Worm (Caenorhabditis elegans): ENCODE data around the gene F22F4.9.
A peak's percentile ranks its signal among the peaks of the same experiment; 100 is the strongest.

F22F4.9 gene

ce11 chrX:5984581-5985039 lies 14.7 kb downstream of the F22F4.9 start, which contains the start of gene klp-13 (continued):
- TF ChIP-seq jun-1 (tag; optimal IDR thresholded peaks at IDR 0.05) (peak; percentile 68), ceh-28 (tag; optimal IDR thresholded peaks at IDR 0.05) (no peak), rbr-2 (tag; optimal IDR thresholded peaks at IDR 0.05) (peak; percentile 85), dpl-1 (GFP tag; optimal IDR thresholded peaks at IDR 0.05) (peak; percentile 88), ztf-11 (tag; optimal IDR thresholded peaks at IDR 0.05) (no peak), daf-19 (GFP tag; conservative IDR thresholded peaks at IDR 0.05) (no peak), duxl-1 (tag; optimal IDR thresholded peaks at IDR 0.05; ENCODE audit: poor library complexity) (peak; percentile 39), nhr-102 (tag; optimal IDR thresholded peaks at IDR 0.05) (no peak), ceh-82 (tag; optimal IDR thresholded peaks at IDR 0.05) (no peak), nhr-77 (tag; optimal IDR thresholded peaks at IDR 0.05) (peak; percentile 58), lin-39 (tag; optimal IDR thresholded peaks at IDR 0.05) (no peak), ZK337.2 (GFP tag; IDR thresholded peaks at IDR 0.05) (no peak), ceh-44 (GFP tag; IDR thresholded peaks at IDR 0.05) (no peak), php-3 (GFP tag; IDR thresholded peaks at IDR 0.05) (no peak), F37D6.2 (tag; optimal IDR thresholded peaks at IDR 0.05) (peak; percentile 84), tra-1 (GFP tag; IDR thresholded peaks at IDR 0.05) (no peak), nhr-237 (tag; optimal IDR thresholded peaks at IDR 0.05) (no peak), T20F7.1 (GFP tag; optimal IDR thresholded peaks at IDR 0.05) (no peak), fkh-10 (GFP tag; optimal IDR thresholded peaks at IDR 0.05) (peak; percentile 93), D1046.2 (GFP tag; IDR thresholded peaks at IDR 0.05) (no peak), nhr-48 (tag; optimal IDR thresholded peaks at IDR 0.05) (peak; percentile 64), nhr-41 (GFP tag; IDR thresholded peaks at IDR 0.05) (no peak), mxl-3 (GFP tag; optimal IDR thresholded peaks at IDR 0.05) (peak; percentile 97), Y5F2A.4 (GFP tag; optimal IDR thresholded peaks at IDR 0.05) (no peak), unc-62 (GFP tag; optimal IDR thresholded peaks at IDR 0.05 in 1 of 2) (peak in 1 of 2 experiments; percentile 84), unc-62 (tag; optimal IDR thresholded peaks at IDR 0.05) (no peak), mdl-1 (tag; optimal IDR thresholded peaks at IDR 0.05) (peak; percentile 12 to 92), lin-15B (tag; optimal IDR thresholded peaks at IDR 0.05) (no peak), ztf-7 (tag; optimal IDR thresholded peaks at IDR 0.05) (peak; percentile 44), daf-12 (tag; optimal IDR thresholded peaks at IDR 0.05) (no peak), nhr-76 (tag; optimal IDR thresholded peaks at IDR 0.05) (no peak), ama-1 (optimal IDR thresholded peaks at IDR 0.05) (no peak), egl-27 (tag; optimal IDR thresholded peaks at IDR 0.05) (no peak), spr-1 (tag; optimal IDR thresholded peaks at IDR 0.05) (no peak), pha-4 (GFP tag; IDR thresholded peaks at IDR 0.05) (peak; percentile 36; the same call in 1 of the 2 replicates), pha-4 (tag; optimal IDR thresholded peaks at IDR 0.05) (no peak), F26F4.8 (GFP tag; conservative IDR thresholded peaks at IDR 0.05) (0 out of 2 replicates have a peak, but pooled peaks have one; percentile 37), fos-1 (tag; optimal IDR thresholded peaks at IDR 0.05) (no peak), zfp-3 (GFP tag; conservative IDR thresholded peaks at IDR 0.05) (no peak), Y48G9A.11 (GFP tag; IDR thresholded peaks at IDR 0.05) (no peak), vab-7 (GFP tag; IDR thresholded peaks at IDR 0.05) (no peak; the same call in 1 of the 2 replicates), nhr-42 (GFP tag; IDR thresholded peaks at IDR 0.05) (peak; percentile 46; the same call in 1 of the 2 replicates), unc-39 (tag; optimal IDR thresholded peaks at IDR 0.05) (no peak), nhr-11 (tag; optimal IDR thresholded peaks at IDR 0.05) (peak; percentile 90), saeg-2 (GFP tag; IDR thresholded peaks at IDR 0.05) (0 out of 2 replicates have a peak, but pooled peaks have one; percentile 28), ces-1 (GFP tag; optimal IDR thresholded peaks at IDR 0.05) (no peak), T26A8.4 (GFP tag; IDR thresholded peaks at IDR 0.05) (peak; percentile 56; the same call in 1 of the 2 replicates), nhr-25 (tag; optimal IDR thresholded peaks at IDR 0.05; ENCODE audit: borderline replicate concordance, insufficient read depth) (peak; percentile 14), F10B5.3 (tag; optimal IDR thresholded peaks at IDR 0.05) (no peak), hmg-1.1 (GFP tag; IDR thresholded peaks at IDR 0.05) (peak; percentile 89), nhr-28 (tag; optimal IDR thresholded peaks at IDR 0.05) (peak; percentile 79), F44E2.7 (GFP tag; IDR thresholded peaks at IDR 0.05) (no peak), spr-3 (GFP tag; optimal IDR thresholded peaks at IDR 0.05) (no peak)
